Fruit fly (Drosophila melanogaster) whole organism, wandering third instar larva: ENCODE results near the gene CG32299.

Experiments used
- Hnf4 ChIP-seq: fragments of 200-800 bp; sonication (Bioruptor generic); optimal IDR thresholded peaks from 2 replicates; lab custom pipeline; 2016; ENCODE audit warnings: missing biosample characterization, mild to moderate bottlenecking, missing genetic modification characterization
- OdsH ChIP-seq: fragments of 200-800 bp; sonication (Bioruptor generic); optimal IDR thresholded peaks from 2 replicates; lab custom pipeline; 2016; ENCODE audit warnings: missing biosample characterization, mild to moderate bottlenecking, missing genetic modification characterization
- br ChIP-seq: fragments of 200-800 bp; sonication (Bioruptor generic); optimal IDR thresholded peaks from 2 replicates; lab custom pipeline; 2016; ENCODE audit warnings: missing biosample characterization, missing genetic modification characterization
- brk ChIP-seq: fragments of 200-800 bp; sonication (Bioruptor generic); optimal IDR thresholded peaks from 2 replicates; lab custom pipeline; 2016; ENCODE audit warnings: missing biosample characterization, mild to moderate bottlenecking, missing genetic modification characterization
- dsf ChIP-seq: sonication (Bioruptor generic); optimal IDR thresholded peaks from 2 replicates; lab custom pipeline; 2016; ENCODE audit warnings: missing biosample characterization, missing genetic modification characterization, borderline replicate concordance
- ey ChIP-seq: fragments of 200-800 bp; sonication (Bioruptor generic); optimal IDR thresholded peaks from 2 replicates; lab custom pipeline; 2016; ENCODE audit warnings: missing biosample characterization, missing genetic modification characterization
- fru ChIP-seq: fragments of 200-800 bp; sonication (Bioruptor generic); optimal IDR thresholded peaks from 3 replicates; lab custom pipeline; 2016; ENCODE audit warnings: missing biosample characterization, mild to moderate bottlenecking, missing genetic modification characterization
- h ChIP-seq: fragments of 200-800 bp; sonication (Bioruptor generic); optimal IDR thresholded peaks from 3 replicates; lab custom pipeline; 2016; ENCODE audit warnings: missing biosample characterization, mild to moderate bottlenecking, missing genetic modification characterization
- lola ChIP-seq: fragments of >200 bp; optimal IDR thresholded peaks from 2 replicates; lab custom pipeline; 2017; ENCODE audit warnings: missing biosample characterization, missing genetic modification characterization
- psq ChIP-seq: fragments of 200-800 bp; sonication (Bioruptor generic); optimal IDR thresholded peaks from 3 replicates; lab custom pipeline; 2017; ENCODE audit warnings: missing biosample characterization, mild to moderate bottlenecking, missing genetic modification characterization, moderate library complexity
- tai ChIP-seq: sonication (Bioruptor generic); optimal IDR thresholded peaks from 2 replicates; lab custom pipeline; 2016; ENCODE audit warnings: missing biosample characterization, missing genetic modification characterization
- usp ChIP-seq: fragments of >200 bp; optimal IDR thresholded peaks from 2 replicates; lab custom pipeline; 2017; ENCODE audit warnings: missing biosample characterization, missing genetic modification characterization
- woc ChIP-seq: sonication (Bioruptor generic); optimal IDR thresholded peaks from 2 replicates; lab custom pipeline; 2016; ENCODE audit warnings: missing biosample characterization, mild to moderate bottlenecking, missing genetic modification characterization

DNA sequence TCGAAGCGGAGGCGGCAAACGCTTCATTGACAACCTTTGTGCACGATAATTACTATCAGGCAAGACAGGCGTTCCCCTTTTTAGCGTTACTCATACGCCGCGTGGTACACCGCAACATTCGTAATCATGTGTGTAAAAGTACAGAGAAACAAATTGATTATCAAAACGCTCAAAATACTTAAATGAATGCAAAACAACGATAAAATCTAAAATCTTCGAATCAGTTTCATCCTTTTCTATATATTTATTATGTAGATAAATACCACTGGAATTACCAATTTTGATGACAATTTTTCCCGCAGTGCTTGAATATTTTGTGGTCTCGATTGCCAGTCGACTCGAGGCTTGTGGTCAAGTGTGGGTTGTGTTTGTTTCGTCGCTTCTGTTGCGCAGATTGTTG, 20.1 kb upstream of the CG32299 start:
- TF ChIP-seq fru (no peak), dsf (no peak), br (GFP tag; lab: Kevin White, UChicago) (no peak), psq (no peak), brk (GFP tag; lab: Kevin White, UChicago) (no peak), usp (no peak), Hnf4 (GFP tag; lab: Kevin White, UChicago) (no peak), h (GFP tag; lab: Kevin White, UChicago) (peak; percentile 51), lola (GFP tag; lab: Kevin White, UChicago) (no peak), ey (GFP tag; lab: Kevin White, UChicago) (no peak), woc (GFP tag; lab: Kevin White, UChicago) (no peak), OdsH (peak; percentile 15), tai (no peak)
